Worm (Caenorhabditis elegans) whole organism, early embryonic: ENCODE results near the gene K05F1.9.

Source experiments
- B0310.2 ChIP-seq: sonication (generic microtip); optimal IDR thresholded peaks from 2 replicates; lab custom pipeline; 2016; ENCODE audit warnings: mild to moderate bottlenecking, missing genetic modification characterization, missing compliant biosample characterization
- F13C5.2 ChIP-seq: sonication (generic microtip); optimal IDR thresholded peaks from 2 replicates; lab custom pipeline; 2017; ENCODE audit warnings: mild to moderate bottlenecking, missing genetic modification characterization, inconsistent platforms, missing compliant biosample characterization
- aly-1 ChIP-seq: sonication (generic microtip); optimal IDR thresholded peaks from 2 replicates; lab custom pipeline; 2016; ENCODE audit warnings: missing genetic modification characterization, missing compliant biosample characterization
- ama-1 ChIP-seq: fragments of 150-350 bp; optimal IDR thresholded peaks from 2 replicates; lab custom pipeline; 2014
- ceh-13 ChIP-seq: fragments of 200-800 bp; sonication (Bioruptor generic); optimal IDR thresholded peaks from 2 replicates; lab custom pipeline; 2018; ENCODE audit warnings: mild to moderate bottlenecking, missing genetic modification characterization, missing compliant biosample characterization
- ceh-36 ChIP-seq: sonication (generic microtip); optimal IDR thresholded peaks from 2 replicates; lab custom pipeline; 2016; ENCODE audit warnings: missing genetic modification characterization, inconsistent platforms, missing compliant biosample characterization
- ets-7 ChIP-seq: sonication (generic microtip); optimal IDR thresholded peaks from 2 replicates; lab custom pipeline; 2016; ENCODE audit warnings: missing genotype, missing genetic modification characterization, missing compliant biosample characterization
- flt-1 ChIP-seq: fragments of 200-800 bp; sonication (Bioruptor generic); IDR thresholded peaks from 2 replicates; pipeline ENCODE4 v1.3.6; 2022; ENCODE audit warnings: missing genetic modification characterization, missing compliant biosample characterization
- hmbx-1 ChIP-seq: sonication (generic microtip); optimal IDR thresholded peaks from 2 replicates; lab custom pipeline; 2016; ENCODE audit warnings: mild to moderate bottlenecking, missing genetic modification characterization, missing compliant biosample characterization
- hmg-4 ChIP-seq: fragments of 200-800 bp; sonication (Bioruptor generic); optimal IDR thresholded peaks from 2 replicates; lab custom pipeline; 2018; ENCODE audit warnings: mild to moderate bottlenecking, missing genetic modification characterization, missing compliant biosample characterization
- hnd-1 ChIP-seq: sonication (generic microtip); optimal IDR thresholded peaks from 2 replicates; lab custom pipeline; 2016; ENCODE audit warnings: missing genetic modification characterization, missing compliant biosample characterization
- pes-1 ChIP-seq: fragments of 200-800 bp; sonication (Bioruptor generic); IDR thresholded peaks from 2 replicates; pipeline ENCODE4 v1.3.6; 2022; ENCODE audit warnings: missing genetic modification reagents, missing genetic modification characterization, missing compliant biosample characterization
- scrt-1 ChIP-seq: fragments of 200-800 bp; sonication (Bioruptor generic); IDR thresholded peaks from 2 replicates; pipeline ENCODE4 v1.3.6; 2022; ENCODE audit warnings: missing genetic modification characterization, missing compliant biosample characterization
- sea-1 ChIP-seq: fragments of 200-800 bp; sonication (Bioruptor generic); conservative IDR thresholded peaks from 2 replicates; pipeline ENCODE4 v1.3.6; 2022; ENCODE audit warnings: missing genetic modification characterization, missing compliant biosample characterization
- tbx-11 ChIP-seq: fragments of 200-800 bp; sonication (Bioruptor generic); IDR thresholded peaks from 2 replicates; pipeline ENCODE4 v1.3.6; 2022; ENCODE audit warnings: missing genetic modification characterization, missing compliant biosample characterization
- tbx-37 ChIP-seq: fragments of 200-800 bp; sonication (Bioruptor generic); conservative IDR thresholded peaks from 2 replicates; pipeline ENCODE4 v1.3.6; 2022; ENCODE audit warnings: missing genetic modification reagents, missing genetic modification characterization, missing compliant biosample characterization
- tra-4 ChIP-seq: sonication (generic microtip); optimal IDR thresholded peaks from 2 replicates; lab custom pipeline; 2017; ENCODE audit warnings: missing genetic modification characterization, missing compliant biosample characterization

K05F1.9 gene

DNA sequence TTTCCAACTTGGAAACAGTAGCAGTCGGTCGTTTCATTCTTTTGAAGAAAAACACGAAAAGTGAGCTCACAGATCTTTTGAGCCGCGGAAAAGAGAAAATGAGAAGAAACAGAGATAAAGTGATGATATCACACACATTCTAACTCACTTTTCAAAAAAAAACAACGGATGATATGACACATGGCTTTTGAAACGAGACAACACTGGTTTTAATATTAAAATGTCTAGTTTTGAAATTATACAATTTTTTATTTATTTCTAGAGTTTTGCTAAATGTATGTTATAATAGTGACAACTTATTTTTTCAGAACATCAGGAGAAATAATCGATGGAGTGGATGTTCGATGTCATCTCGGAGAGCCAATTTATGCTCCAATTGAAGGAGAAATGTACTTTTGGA is 8.5 kb downstream of the K05F1.9 start, which contains the start of gene K05F1.14:
Gene K05F1.14, minus strand, starts transcription at position 101 of the 400 bp plus-strand sequence.
- TF ChIP-seq aly-1 (no peak), pes-1 (no peak), ceh-13 (GFP tag; lab: Kevin White, UChicago) (no peak), hnd-1 (tag; lab: Kevin White, UChicago) (no peak), sea-1 (GFP tag; lab: Robert Waterston, UW) (no peak), B0310.2 (tag; lab: Kevin White, UChicago) (no peak), hmbx-1 (tag; lab: Kevin White, UChicago) (no peak), F13C5.2 (tag; lab: Kevin White, UChicago) (no peak), flt-1 (GFP tag; lab: Robert Waterston, UW) (no peak), ets-7 (tag; lab: Kevin White, UChicago) (no peak), ceh-36 (tag; lab: Kevin White, UChicago) (no peak), scrt-1 (no peak), ama-1 (lab: Kevin White, UChicago) (no peak), tra-4 (tag; lab: Kevin White, UChicago) (no peak), tbx-11 (GFP tag; lab: Robert Waterston, UW) (no peak), hmg-4 (GFP tag; lab: Kevin White, UChicago) (no peak), tbx-37 (GFP tag; lab: Robert Waterston, UW) (no peak)

DNA sequence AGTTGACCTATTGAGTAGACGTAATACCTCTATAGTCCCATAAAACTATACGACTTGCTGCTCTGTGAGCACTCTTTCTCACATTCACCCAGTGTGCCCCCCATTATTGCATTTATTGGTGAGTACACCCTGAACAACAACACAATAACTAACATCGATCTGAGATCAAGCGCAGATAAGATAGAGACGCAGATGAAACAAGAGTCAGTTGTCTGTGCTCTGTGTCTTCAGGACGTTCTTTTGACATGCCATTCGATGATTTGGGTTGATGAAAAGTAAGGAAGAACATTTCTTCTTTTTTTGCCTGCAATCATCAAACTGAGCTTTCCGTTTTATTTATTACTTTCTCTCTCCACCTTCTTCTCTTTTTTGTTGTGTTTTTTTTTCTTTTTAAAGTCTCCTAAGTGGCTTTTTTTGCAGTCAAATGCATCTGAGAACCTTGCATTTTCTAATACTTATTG is 10.6 kb downstream of the K05F1.9 start, which contains the start of gene lect-2:
Gene lect-2, plus strand, starts transcription at position 411 of the 461 bp plus-strand sequence.
- TF ChIP-seq hmbx-1 (tag; lab: Kevin White, UChicago) (no peak), aly-1 (no peak), tbx-11 (GFP tag; lab: Robert Waterston, UW) (no peak), hnd-1 (tag; lab: Kevin White, UChicago) (no peak), ets-7 (tag; lab: Kevin White, UChicago) (no peak), hmg-4 (GFP tag; lab: Kevin White, UChicago) (no peak), sea-1 (GFP tag; lab: Robert Waterston, UW) (no peak), ama-1 (lab: Kevin White, UChicago) (no peak), scrt-1 (no peak), tra-4 (tag; lab: Kevin White, UChicago) (no peak), flt-1 (GFP tag; lab: Robert Waterston, UW) (no peak), ceh-13 (GFP tag; lab: Kevin White, UChicago) (no peak), tbx-37 (GFP tag; lab: Robert Waterston, UW) (no peak), ceh-36 (tag; lab: Kevin White, UChicago) (no peak), F13C5.2 (tag; lab: Kevin White, UChicago) (no peak), pes-1 (no peak)

DNA sequence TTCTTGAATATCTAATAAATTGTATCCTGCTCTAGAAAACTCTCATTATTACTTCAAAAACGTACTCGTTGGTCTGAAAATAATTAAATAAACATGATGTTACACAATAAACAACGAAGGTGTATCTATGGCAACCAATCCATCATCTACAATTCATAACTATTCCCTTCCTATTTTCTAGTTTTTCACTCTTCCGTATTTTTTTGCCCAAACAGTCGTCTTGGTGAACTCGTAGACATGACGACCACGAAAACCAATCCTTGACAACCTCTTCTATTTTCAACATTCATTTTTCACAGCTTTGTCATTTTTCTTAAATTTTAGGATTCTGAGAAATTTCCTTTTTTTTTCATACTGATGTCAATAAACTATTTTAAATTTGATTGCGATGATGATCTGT is 12.2 kb downstream of the K05F1.9 start, which contains the start of gene K05F1.13:
Gene K05F1.13, plus strand, starts transcription at position 301 of the 400 bp plus-strand sequence.
- TF ChIP-seq ama-1 (lab: Kevin White, UChicago) (no peak), tbx-37 (GFP tag; lab: Robert Waterston, UW) (no peak), ets-7 (tag; lab: Kevin White, UChicago) (no peak)

DNA sequence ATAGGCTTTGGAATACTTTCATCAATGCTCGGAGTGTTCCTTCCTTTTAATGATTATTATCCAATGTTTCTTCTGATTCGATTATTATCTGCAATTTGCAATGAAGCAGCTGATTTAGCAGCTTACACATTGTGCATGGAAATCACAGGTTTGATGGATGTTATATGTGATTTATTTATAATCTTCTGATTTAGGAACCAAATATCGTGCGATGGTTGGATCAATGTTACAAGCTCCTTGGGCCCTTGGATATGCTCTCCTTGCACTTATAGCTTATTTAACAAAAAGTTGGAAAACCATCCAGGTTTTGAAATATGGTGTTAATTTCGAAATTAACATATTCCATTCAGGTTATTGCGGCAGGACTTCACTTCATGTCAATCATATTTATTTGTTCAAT is 15.5 kb downstream of the K05F1.9 start:
- TF ChIP-seq sea-1 (GFP tag; lab: Robert Waterston, UW): no peak
- no peak for TF ChIP-seq tbx-37 (GFP tag; lab: Robert Waterston, UW)
- no peak for TF ChIP-seq ceh-36 (tag; lab: Kevin White, UChicago)
- no peak for TF ChIP-seq aly-1
- TF ChIP-seq pes-1: no peak
- no peak for TF ChIP-seq ceh-13 (GFP tag; lab: Kevin White, UChicago)
- no peak for TF ChIP-seq tra-4 (tag; lab: Kevin White, UChicago)

DNA sequence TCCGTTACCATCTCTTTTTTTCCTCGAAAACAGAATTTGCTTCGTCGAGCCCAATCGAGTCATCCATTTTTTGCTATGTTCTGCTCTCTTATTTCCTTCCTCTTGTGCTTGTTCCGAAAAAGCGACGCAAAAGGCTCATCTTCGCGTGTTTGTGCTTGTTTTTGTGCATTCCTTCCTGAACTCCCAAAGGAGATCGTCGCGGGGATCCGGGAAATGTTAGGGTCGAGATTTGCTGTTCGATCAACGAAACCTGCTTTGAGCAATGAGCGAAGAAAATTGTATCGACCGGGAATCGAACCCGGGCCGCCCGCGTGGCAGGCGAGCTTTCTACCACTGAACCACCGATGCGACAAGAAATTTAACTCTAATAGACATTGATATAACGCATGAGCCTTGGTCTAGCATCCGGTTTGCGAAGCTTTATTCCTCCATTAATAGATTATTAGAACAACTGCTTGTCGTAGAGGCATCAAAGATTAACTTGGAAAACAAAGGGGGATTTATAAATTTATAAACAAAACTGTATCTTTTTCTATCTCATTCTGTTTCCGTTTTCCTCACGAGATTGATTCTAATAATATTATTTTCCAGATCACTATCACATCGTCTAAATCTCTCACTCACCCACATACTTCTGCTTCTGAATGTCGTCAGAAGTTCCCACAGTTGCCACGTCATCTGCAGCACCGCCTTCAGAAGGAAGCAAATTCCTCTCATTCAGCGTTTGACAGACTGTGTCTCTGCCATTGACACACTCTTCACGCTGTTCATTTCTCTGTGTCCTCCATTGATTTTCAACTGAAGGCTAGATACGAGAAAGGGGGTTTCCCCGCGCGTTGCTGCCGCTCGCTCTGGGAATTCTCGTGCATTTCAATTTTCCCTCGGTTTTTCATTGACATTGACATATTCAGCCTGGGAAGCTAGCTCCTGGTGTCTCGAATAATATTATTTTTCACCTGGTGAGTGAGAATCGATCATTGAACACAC is 18.7 kb downstream of the K05F1.9 start, which contains the start of gene K05F1.6:
Gene K05F1.6, plus strand, starts transcription at position 586 of the 987 bp plus-strand sequence.
- TF ChIP-seq flt-1 (GFP tag; lab: Robert Waterston, UW): peak; percentile 9; the same call in 1 of the 2 replicates
- peak; percentile 42 for TF ChIP-seq ceh-13 (GFP tag; lab: Kevin White, UChicago)
- no peak for TF ChIP-seq tra-4 (tag; lab: Kevin White, UChicago)
- TF ChIP-seq tbx-37 (GFP tag; lab: Robert Waterston, UW): peak; percentile 17; the same call in 1 of the 2 replicates
- TF ChIP-seq aly-1: peak; percentile 92
- peak; percentile 59; the same call in 1 of the 2 replicates for TF ChIP-seq sea-1 (GFP tag; lab: Robert Waterston, UW)
- TF ChIP-seq scrt-1: peak; percentile 68
- peak; percentile 3 for TF ChIP-seq F13C5.2 (tag; lab: Kevin White, UChicago)
- TF ChIP-seq pes-1: peak; percentile 79
- TF ChIP-seq hnd-1 (tag; lab: Kevin White, UChicago): peak; percentile 38
- TF ChIP-seq hmbx-1 (tag; lab: Kevin White, UChicago): peak; percentile 4
- peak; percentile 77 for TF ChIP-seq B0310.2 (tag; lab: Kevin White, UChicago)
- TF ChIP-seq ceh-36 (tag; lab: Kevin White, UChicago): peak; percentile 58
- peak; percentile 88 for TF ChIP-seq hmg-4 (GFP tag; lab: Kevin White, UChicago)
- TF ChIP-seq ama-1 (lab: Kevin White, UChicago): no peak
- TF ChIP-seq ets-7 (tag; lab: Kevin White, UChicago): peak; percentile 58
- TF ChIP-seq tbx-11 (GFP tag; lab: Robert Waterston, UW): peak; percentile 71

DNA sequence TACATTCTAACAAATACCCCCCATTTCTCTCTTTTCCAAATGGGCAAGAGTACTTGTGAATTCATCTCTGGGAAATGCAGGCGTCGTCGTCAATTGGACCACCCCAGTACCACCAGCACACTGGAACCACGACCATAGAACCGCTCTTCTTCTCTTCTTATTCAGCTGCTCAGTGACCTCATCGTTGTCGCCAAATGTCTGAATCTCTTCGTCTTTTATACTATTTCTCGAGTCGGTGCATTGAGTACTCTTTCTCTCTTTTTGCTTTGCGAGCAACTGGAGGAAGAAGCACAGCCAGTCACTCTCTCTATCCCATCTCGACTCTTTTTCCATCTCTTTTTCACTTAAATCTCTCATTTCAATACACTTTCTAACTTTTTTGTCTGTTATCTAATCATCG is 21.1 kb downstream of the K05F1.9 start:
- TF ChIP-seq ets-7 (tag; lab: Kevin White, UChicago) (no peak), ceh-36 (tag; lab: Kevin White, UChicago) (no peak), aly-1 (no peak), tra-4 (tag; lab: Kevin White, UChicago) (no peak), F13C5.2 (tag; lab: Kevin White, UChicago) (peak; percentile 18), hnd-1 (tag; lab: Kevin White, UChicago) (no peak), tbx-11 (GFP tag; lab: Robert Waterston, UW) (no peak), sea-1 (GFP tag; lab: Robert Waterston, UW) (no peak)
